Worm (Caenorhabditis elegans) whole organism, L1 larva: ENCODE measurements around the gene C04H5.7.

Experiments
- C04F5.9 ChIP-seq: sonication (generic microtip); optimal IDR thresholded peaks from 2 replicates; lab custom pipeline; 2016; ENCODE audit warnings: missing genetic modification characterization, missing compliant biosample characterization
- ceh-82 ChIP-seq, 3 experiments: fragments of 150-350 bp in 1 of 3; sonication (generic microtip) in 2 of 3; optimal IDR thresholded peaks; 2 replicates each; lab custom pipeline; 2014 to 2017; ENCODE audit warnings: missing biosample characterization in 3 of 3, missing genetic modification characterization in 3 of 3
- dpl-1 ChIP-seq, 3 experiments: fragments of 150-350 bp in 2 of 3; sonication (generic microtip) in 1 of 3; optimal IDR thresholded peaks; 2 replicates each; lab custom pipeline; 2014 to 2017; ENCODE audit warnings: missing biosample characterization in 3 of 3, missing genetic modification characterization in 3 of 3, missing genetic modification reagents in 3 of 3
- ets-5 ChIP-seq: fragments of 200-800 bp; sonication (Bioruptor generic); IDR thresholded peaks from 2 replicates; pipeline ENCODE4 v1.3.6; 2022; ENCODE audit warnings: missing genetic modification characterization, missing compliant biosample characterization
- fkh-10 ChIP-seq: sonication (generic microtip); optimal IDR thresholded peaks from 2 replicates; lab custom pipeline; 2017; ENCODE audit warnings: missing biosample characterization, missing genetic modification reagents, missing genetic modification characterization
- fos-1 ChIP-seq: fragments of 150-350 bp; optimal IDR thresholded peaks from 2 replicates; lab custom pipeline; 2014; ENCODE audit warnings: missing biosample characterization, missing genetic modification characterization
- lin-35 ChIP-seq, 2 experiments: fragments of 150-350 bp; optimal IDR thresholded peaks; 2 replicates each; lab custom pipeline; 2014; ENCODE audit warnings: missing biosample characterization in 2 of 2, missing genetic modification characterization in 2 of 2, missing genetic modification reagents in 2 of 2
- mdl-1 ChIP-seq, 2 experiments: fragments of 150-350 bp; optimal IDR thresholded peaks; 2 replicates each; lab custom pipeline; 2014 to 2017; ENCODE audit warnings: missing biosample characterization in 2 of 2, missing genetic modification characterization in 2 of 2, inconsistent platforms in 1 of 2
- nhr-237 ChIP-seq: fragments of 150-350 bp; optimal IDR thresholded peaks from 2 replicates; lab custom pipeline; 2014; ENCODE audit warnings: missing biosample characterization, missing genetic modification characterization
- nhr-47 ChIP-seq: sonication (generic microtip); optimal IDR thresholded peaks from 2 replicates; lab custom pipeline; 2016; ENCODE audit warnings: mild to moderate bottlenecking, missing genetic modification characterization, moderate library complexity, missing compliant biosample characterization
- nhr-76 ChIP-seq: sonication (generic microtip); optimal IDR thresholded peaks from 2 replicates; lab custom pipeline; 2017; ENCODE audit warnings: missing biosample characterization, missing genetic modification characterization
- pqm-1 ChIP-seq: sonication (generic microtip); optimal IDR thresholded peaks from 3 replicates; lab custom pipeline; 2017; ENCODE audit warnings: missing biosample characterization, missing genetic modification characterization
- rnt-1 ChIP-seq: sonication (generic microtip); optimal IDR thresholded peaks from 2 replicates; lab custom pipeline; 2016; ENCODE audit warnings: mild to moderate bottlenecking, missing genetic modification characterization, moderate library complexity, missing compliant biosample characterization
- zag-1 ChIP-seq: fragments of 150-350 bp; optimal IDR thresholded peaks from 2 replicates; lab custom pipeline; 2014; ENCODE audit warnings: missing biosample characterization, missing genetic modification characterization

ce11 chrII:14522037-14522436 is 15.7 kb upstream of the C04H5.7 start, which contains the start of gene btb-19:
- TF ChIP-seq dpl-1 (GFP tag; optimal IDR thresholded peaks at IDR 0.05; lab: Kevin White, UChicago) (no peak), ets-5 (no peak), fkh-10 (GFP tag; lab: Kevin White, UChicago) (no peak), pqm-1 (tag; lab: Kevin White, UChicago) (no peak), C04F5.9 (tag; lab: Kevin White, UChicago) (no peak), fos-1 (tag; lab: Kevin White, UChicago) (no peak), rnt-1 (tag; lab: Kevin White, UChicago) (no peak), nhr-47 (tag; lab: Kevin White, UChicago) (no peak), nhr-237 (no peak), mdl-1 (tag; optimal IDR thresholded peaks at IDR 0.05; lab: Kevin White, UChicago) (no peak), nhr-76 (no peak), zag-1 (tag; lab: Kevin White, UChicago) (no peak), ceh-82 (tag; optimal IDR thresholded peaks at IDR 0.05; lab: Kevin White, UChicago) (no peak), lin-35 (GFP tag; optimal IDR thresholded peaks at IDR 0.05; lab: Kevin White, UChicago) (no peak)
